Worm (Caenorhabditis elegans) whole organism, young adult: ENCODE results near the gene nhr-193.
A peak's percentile ranks its signal among the peaks of the same experiment; 100 is the strongest.

Experiments used
- B0035.1 ChIP-seq: sonication (generic microtip); optimal IDR thresholded peaks from 2 replicates; lab custom pipeline; 2016; ENCODE audit warnings: missing genetic modification characterization, mild to moderate bottlenecking, missing compliant biosample characterization, missing genotype, missing genetic modification reagents
- F52B5.7 ChIP-seq: sonication (generic microtip); optimal IDR thresholded peaks from 2 replicates; lab custom pipeline; 2016; ENCODE audit warnings: mild to moderate bottlenecking, missing genetic modification characterization, missing compliant biosample characterization
- F57C9.4 ChIP-seq: sonication (generic microtip); optimal IDR thresholded peaks from 2 replicates; lab custom pipeline; 2017; ENCODE audit warnings: mild to moderate bottlenecking, missing genetic modification characterization, missing compliant biosample characterization
- K11D2.4 ChIP-seq: fragments of 200-800 bp; sonication (Bioruptor generic); IDR thresholded peaks from 2 replicates; pipeline ENCODE4 v1.3.6; 2022; ENCODE audit warnings: missing genetic modification reagents, missing genetic modification characterization, missing compliant biosample characterization
- T26A5.8 ChIP-seq: sonication (generic microtip); optimal IDR thresholded peaks from 2 replicates; lab custom pipeline; 2016; ENCODE audit warnings: missing genetic modification characterization, missing compliant biosample characterization
- Y53F4B.3 ChIP-seq: fragments of 200-800 bp; sonication (Bioruptor generic); IDR thresholded peaks from 2 replicates; pipeline ENCODE4 v1.3.6; 2022; ENCODE audit warnings: missing genetic modification reagents, missing genetic modification characterization, missing compliant biosample characterization
- ZK185.1 ChIP-seq: sonication (generic microtip); optimal IDR thresholded peaks from 2 replicates; lab custom pipeline; 2016; ENCODE audit warnings: mild to moderate bottlenecking, missing genetic modification characterization, missing compliant biosample characterization; ENCODE audit not compliant: poor library complexity, severe bottlenecking
- akir-1 ChIP-seq: fragments of 200-800 bp; sonication (Bioruptor generic); optimal IDR thresholded peaks from 2 replicates; lab custom pipeline; 2018; ENCODE audit warnings: mild to moderate bottlenecking, missing genetic modification characterization, moderate library complexity, missing compliant biosample characterization
- attf-3 ChIP-seq: fragments of 200-800 bp; sonication (Bioruptor generic); conservative IDR thresholded peaks from 2 replicates; pipeline ENCODE4 v1.3.6; 2022; ENCODE audit warnings: missing genetic modification reagents, missing genetic modification characterization, missing compliant biosample characterization
- attf-6 ChIP-seq: fragments of 200-800 bp; sonication (Bioruptor generic); IDR thresholded peaks from 2 replicates; pipeline ENCODE4 v1.3.6; 2022; ENCODE audit warnings: missing genetic modification reagents, missing genetic modification characterization, missing compliant biosample characterization
- cebp-2 ChIP-seq: fragments of 200-800 bp; sonication (Bioruptor generic); IDR thresholded peaks from 2 replicates; pipeline ENCODE4 v1.3.6; 2022; ENCODE audit warnings: missing genetic modification characterization, missing compliant biosample characterization
- ceh-27 ChIP-seq: fragments of 200-800 bp; sonication (Bioruptor generic); optimal IDR thresholded peaks from 2 replicates; lab custom pipeline; 2018; ENCODE audit warnings: mild to moderate bottlenecking, missing genetic modification characterization, moderate library complexity, missing compliant biosample characterization
- ceh-58 ChIP-seq: fragments of 200-800 bp; sonication (Bioruptor generic); IDR thresholded peaks from 2 replicates; pipeline ENCODE4 v1.3.6; 2022; ENCODE audit warnings: missing genetic modification characterization, missing compliant biosample characterization
- die-1 ChIP-seq: sonication (generic microtip); optimal IDR thresholded peaks from 2 replicates; lab custom pipeline; 2016; ENCODE audit warnings: missing genotype, mild to moderate bottlenecking, missing genetic modification characterization, missing compliant biosample characterization
- ets-4 ChIP-seq: fragments of 200-800 bp; sonication (Bioruptor generic); optimal IDR thresholded peaks from 2 replicates; lab custom pipeline; 2018; ENCODE audit warnings: mild to moderate bottlenecking, missing genetic modification characterization, missing compliant biosample characterization
- fkh-3 ChIP-seq: sonication (generic microtip); optimal IDR thresholded peaks from 2 replicates; lab custom pipeline; 2016; ENCODE audit warnings: mild to moderate bottlenecking, missing genetic modification characterization, missing compliant biosample characterization
- hlh-12 ChIP-seq: sonication (generic microtip); optimal IDR thresholded peaks from 2 replicates; lab custom pipeline; 2016; ENCODE audit warnings: missing genetic modification characterization, missing compliant biosample characterization
- hrde-1 ChIP-seq: sonication (generic microtip); optimal IDR thresholded peaks from 2 replicates; lab custom pipeline; 2016; ENCODE audit warnings: missing genetic modification characterization, mild to moderate bottlenecking, missing compliant biosample characterization, moderate library complexity, missing genotype, missing genetic modification reagents, borderline replicate concordance
- let-607 ChIP-seq, 2 experiments: fragments of 200-800 bp in 1 of 2; sonication (Bioruptor generic) in 1 of 2; sonication (generic microtip) in 1 of 2; optimal IDR thresholded peaks; 2 replicates each; lab custom pipeline; 2016 to 2018; ENCODE audit warnings: mild to moderate bottlenecking in 2 of 2, missing compliant biosample characterization in 2 of 2, missing genetic modification characterization in 2 of 2, moderate library complexity in 2 of 2, missing genotype in 1 of 2
- lin-54 ChIP-seq: fragments of 200-800 bp; sonication (Bioruptor generic); optimal IDR thresholded peaks from 2 replicates; lab custom pipeline; 2018; ENCODE audit warnings: mild to moderate bottlenecking, missing genetic modification characterization, missing compliant biosample characterization
- madf-10 ChIP-seq: sonication (generic microtip); optimal IDR thresholded peaks from 2 replicates; lab custom pipeline; 2016; ENCODE audit warnings: mild to moderate bottlenecking, missing genetic modification characterization, missing compliant biosample characterization
- mes-4 ChIP-seq: sonication (generic microtip); optimal IDR thresholded peaks from 2 replicates; lab custom pipeline; 2016; ENCODE audit warnings: missing genotype, missing genetic modification characterization, missing compliant biosample characterization
- mxl-1 ChIP-seq: sonication (generic microtip); optimal IDR thresholded peaks from 2 replicates; lab custom pipeline; 2016; ENCODE audit warnings: missing genetic modification characterization, missing compliant biosample characterization
- nfya-2 ChIP-seq: fragments of 200-800 bp; sonication (Bioruptor generic); IDR thresholded peaks from 2 replicates; pipeline ENCODE4 v1.3.6; 2022; ENCODE audit warnings: missing genetic modification reagents, missing genetic modification characterization, missing compliant biosample characterization
- nhr-179 ChIP-seq: sonication (generic microtip); optimal IDR thresholded peaks from 2 replicates; lab custom pipeline; 2016; ENCODE audit warnings: mild to moderate bottlenecking, missing genetic modification characterization, missing compliant biosample characterization
- nhr-80 ChIP-seq: sonication (generic microtip); optimal IDR thresholded peaks from 2 replicates; lab custom pipeline; 2016; ENCODE audit warnings: missing genetic modification characterization, missing compliant biosample characterization
- repo-1 ChIP-seq: sonication (generic microtip); optimal IDR thresholded peaks from 2 replicates; lab custom pipeline; 2017; ENCODE audit warnings: mild to moderate bottlenecking, missing genetic modification characterization, missing compliant biosample characterization
- rpc-1 ChIP-seq, 2 experiments: fragments of 150-350 bp in 1 of 2; sonication (generic microtip) in 1 of 2; optimal IDR thresholded peaks; 2 replicates each; lab custom pipeline; 2014 to 2018; ENCODE audit warnings: missing biosample characterization in 1 of 2, missing genetic modification characterization in 1 of 2, missing genetic modification reagents in 1 of 2, missing genotype in 1 of 2
- sdz-38 ChIP-seq: sonication (generic microtip); optimal IDR thresholded peaks from 2 replicates; lab custom pipeline; 2016; ENCODE audit warnings: missing genotype, missing genetic modification characterization, missing compliant biosample characterization
- sea-2 ChIP-seq: fragments of 200-800 bp; sonication (Bioruptor generic); IDR thresholded peaks from 2 replicates; pipeline ENCODE4 v1.3.6; 2022; ENCODE audit warnings: missing genetic modification characterization, missing compliant biosample characterization
- somi-1 ChIP-seq: fragments of 200-800 bp; sonication (Bioruptor generic); optimal IDR thresholded peaks from 2 replicates; lab custom pipeline; 2018; ENCODE audit warnings: mild to moderate bottlenecking, missing genetic modification characterization, missing compliant biosample characterization
- xnd-1 ChIP-seq: sonication (generic microtip); optimal IDR thresholded peaks from 2 replicates; lab custom pipeline; 2016; ENCODE audit warnings: missing genotype, missing genetic modification reagents, missing genetic modification characterization, missing compliant biosample characterization
- zfh-2 ChIP-seq: fragments of 200-800 bp; sonication (Bioruptor generic); conservative IDR thresholded peaks from 2 replicates; pipeline ENCODE4 v1.3.6; 2022; ENCODE audit warnings: missing genetic modification reagents, missing genetic modification characterization, missing compliant biosample characterization
- ztf-22 ChIP-seq: fragments of 200-800 bp; sonication (Bioruptor generic); optimal IDR thresholded peaks from 2 replicates; lab custom pipeline; 2018; ENCODE audit warnings: mild to moderate bottlenecking, missing genetic modification characterization, moderate library complexity, missing compliant biosample characterization

nhr-193 gene

ce11 chrV:16342258-16342618 is at the start of gene nhr-193:
Gene nhr-193, plus strand, starts transcription at chrV:16342308.
- no peak for TF ChIP-seq nhr-179
- no peak for TF ChIP-seq ZK185.1 (tag; lab: Kevin White, UChicago)
- no peak for TF ChIP-seq hrde-1
- no peak for TF ChIP-seq K11D2.4 (GFP tag; lab: Robert Waterston, UW)
- TF ChIP-seq nhr-80 (tag; lab: Kevin White, UChicago) = peak; percentile 24

- peak; percentile 15 for TF ChIP-seq nhr-80 (tag; lab: Kevin White, UChicago)
- no peak for TF ChIP-seq somi-1 (GFP tag; lab: Kevin White, UChicago)
Observed at ce11 chrV:16292409-16292808, 49.7 kb upstream of the nhr-193 start, which contains the start of gene oac-5. Gene oac-5, plus strand, starts transcription at chrV:16292709.

- TF ChIP-seq ceh-27 = no peak
- no peak for TF ChIP-seq F52B5.7 (tag; lab: Kevin White, UChicago)
- no peak for TF ChIP-seq nfya-2 (GFP tag; lab: Robert Waterston, UW)
- TF ChIP-seq zfh-2 = no peak
- no peak for TF ChIP-seq sdz-38 (tag; lab: Kevin White, UChicago)
- no peak for TF ChIP-seq F57C9.4 (tag; lab: Kevin White, UChicago)
- no peak for TF ChIP-seq let-607 (tag; optimal IDR thresholded peaks at IDR 0.05; lab: Kevin White, UChicago)
- TF ChIP-seq T26A5.8 = no peak
- no peak for TF ChIP-seq rpc-1 (optimal IDR thresholded peaks at IDR 0.05; lab: Kevin White, UChicago)
- TF ChIP-seq rpc-1 (tag; optimal IDR thresholded peaks at IDR 0.05; lab: Kevin White, UChicago) = no peak
- no peak for TF ChIP-seq ztf-22
- TF ChIP-seq hlh-12 = no peak
- no peak for TF ChIP-seq die-1 (tag; lab: Kevin White, UChicago)
- no peak for TF ChIP-seq mes-4 (tag; lab: Kevin White, UChicago)
- no peak for TF ChIP-seq K11D2.4 (GFP tag; lab: Robert Waterston, UW)
- no peak for TF ChIP-seq Y53F4B.3 (GFP tag; lab: Robert Waterston, UW)
- no peak for TF ChIP-seq akir-1 (GFP tag; lab: Kevin White, UChicago)
- TF ChIP-seq lin-54 (GFP tag; lab: Kevin White, UChicago) = no peak
- TF ChIP-seq mxl-1 = no peak
Observed at ce11 chrV:16297070-16297469, 45.0 kb upstream of the nhr-193 start, which contains the start of gene srbc-83. Gene srbc-83, plus strand, starts transcription at chrV:16297370.

- TF ChIP-seq F52B5.7 (tag; lab: Kevin White, UChicago) = no peak
- TF ChIP-seq ceh-58 (GFP tag; lab: Robert Waterston, UW) = no peak
- TF ChIP-seq cebp-2 (GFP tag; lab: Robert Waterston, UW) = no peak
- TF ChIP-seq ets-4 (GFP tag; lab: Kevin White, UChicago) = no peak
- no peak for TF ChIP-seq repo-1 (tag; lab: Kevin White, UChicago)
- TF ChIP-seq attf-6 (GFP tag; lab: Robert Waterston, UW) = no peak
- TF ChIP-seq hlh-12 = no peak
- TF ChIP-seq sea-2 (GFP tag; lab: Robert Waterston, UW) = no peak
- TF ChIP-seq fkh-3 (tag; lab: Kevin White, UChicago) = no peak
- TF ChIP-seq, all 124 proteins: peak for 0
Observed at ce11 chrV:16298669-16299068, 43.4 kb upstream of the nhr-193 start, which contains the start of gene srbc-84. Gene srbc-84, plus strand, starts transcription at chrV:16298969.

ce11 chrV:16299834-16300233 is 42.3 kb upstream of the nhr-193 start:
- TF ChIP-seq xnd-1 (tag; lab: Kevin White, UChicago) (no peak), madf-10 (tag; lab: Kevin White, UChicago) (peak; percentile 97), B0035.1 (tag; lab: Kevin White, UChicago) (no peak), attf-3 (no peak)
- TF ChIP-seq, all 124 proteins: peak for 1
